Worm (Caenorhabditis elegans) whole organism, L2 larva: ENCODE data around the gene C06B8.2.

Experiments used
- C34F6.9 ChIP-seq: fragments of 150-350 bp; optimal IDR thresholded peaks from 2 replicates; lab custom pipeline; 2014; ENCODE audit warnings: missing biosample characterization, missing genetic modification characterization
- F13H6.1 ChIP-seq: sonication (generic microtip); optimal IDR thresholded peaks from 2 replicates; lab custom pipeline; 2016; ENCODE audit warnings: missing genetic modification characterization, missing compliant biosample characterization
- R02D3.7 ChIP-seq: fragments of 150-350 bp; optimal IDR thresholded peaks from 2 replicates; lab custom pipeline; 2014; ENCODE audit warnings: missing biosample characterization, missing genetic modification characterization
- Y55F3AM.14 ChIP-seq: fragments of 200-800 bp; sonication (Bioruptor generic); optimal IDR thresholded peaks from 2 replicates; lab custom pipeline; 2018; ENCODE audit warnings: mild to moderate bottlenecking, missing genetic modification characterization, missing compliant biosample characterization
- ZK546.5 ChIP-seq: sonication (generic microtip); optimal IDR thresholded peaks from 2 replicates; lab custom pipeline; 2017; ENCODE audit warnings: missing biosample characterization, missing genetic modification characterization
- alr-1 ChIP-seq: fragments of 150-350 bp; optimal IDR thresholded peaks from 2 replicates; lab custom pipeline; 2014; ENCODE audit warnings: missing biosample characterization, missing genetic modification characterization
- aly-2 ChIP-seq: fragments of 150-350 bp; optimal IDR thresholded peaks from 2 replicates; lab custom pipeline; 2014; ENCODE audit warnings: missing biosample characterization, missing genetic modification characterization
- ceh-16 ChIP-seq: fragments of 150-350 bp; optimal IDR thresholded peaks from 2 replicates; lab custom pipeline; 2014; ENCODE audit warnings: missing biosample characterization, missing genetic modification characterization
- ceh-82 ChIP-seq: fragments of 150-350 bp; optimal IDR thresholded peaks from 2 replicates; lab custom pipeline; 2014; ENCODE audit warnings: missing biosample characterization, missing genetic modification characterization
- crh-2 ChIP-seq: sonication (generic microtip); optimal IDR thresholded peaks from 2 replicates; lab custom pipeline; 2017; ENCODE audit warnings: missing biosample characterization, missing genetic modification characterization
- dmd-4 ChIP-seq: sonication (generic microtip); optimal IDR thresholded peaks from 2 replicates; lab custom pipeline; 2017; ENCODE audit warnings: missing biosample characterization, missing genetic modification characterization
- egl-27 ChIP-seq: sonication (generic microtip); optimal IDR thresholded peaks from 3 replicates; lab custom pipeline; 2017; ENCODE audit warnings: missing biosample characterization, missing genetic modification reagents, missing genetic modification characterization
- elt-1 ChIP-seq: fragments of 150-350 bp; optimal IDR thresholded peaks from 2 replicates; lab custom pipeline; 2014; ENCODE audit warnings: missing biosample characterization, missing genetic modification characterization
- elt-3 ChIP-seq: sonication (generic microtip); optimal IDR thresholded peaks from 2 replicates; lab custom pipeline; 2017; ENCODE audit warnings: missing biosample characterization, missing genetic modification characterization
- fos-1 ChIP-seq: fragments of 150-350 bp; optimal IDR thresholded peaks from 2 replicates; lab custom pipeline; 2014; ENCODE audit warnings: missing biosample characterization, missing genetic modification characterization
- gmeb-1 ChIP-seq: fragments of 150-350 bp; optimal IDR thresholded peaks from 2 replicates; lab custom pipeline; 2014; ENCODE audit warnings: missing biosample characterization, missing genetic modification characterization
- lin-11 ChIP-seq: fragments of 150-350 bp; sonication (generic microtip); optimal IDR thresholded peaks from 2 replicates; lab custom pipeline; 2014; ENCODE audit warnings: missing biosample characterization, missing genetic modification characterization, inconsistent platforms, mixed read lengths
- lin-13 ChIP-seq: fragments of 150-350 bp; optimal IDR thresholded peaks from 2 replicates; lab custom pipeline; 2014; ENCODE audit warnings: missing biosample characterization, missing genetic modification reagents, missing genetic modification characterization
- lsy-2 ChIP-seq, 2 experiments: fragments of 150-350 bp in 1 of 2; sonication (generic microtip) in 1 of 2; optimal IDR thresholded peaks; 2 replicates each; lab custom pipeline; 2014 to 2017; ENCODE audit warnings: missing biosample characterization in 2 of 2, missing genetic modification characterization in 2 of 2
- mbf-1 ChIP-seq: sonication (generic microtip); optimal IDR thresholded peaks from 2 replicates; lab custom pipeline; 2017; ENCODE audit warnings: missing biosample characterization, missing genetic modification characterization
- nhr-10 ChIP-seq: sonication (generic microtip); optimal IDR thresholded peaks from 2 replicates; lab custom pipeline; 2017; ENCODE audit warnings: missing biosample characterization, missing genetic modification characterization
- nhr-11 ChIP-seq: fragments of 150-350 bp; optimal IDR thresholded peaks from 2 replicates; lab custom pipeline; 2014; ENCODE audit warnings: missing biosample characterization, missing genetic modification characterization
- nhr-12 ChIP-seq: fragments of 150-350 bp; optimal IDR thresholded peaks from 2 replicates; lab custom pipeline; 2014; ENCODE audit warnings: missing biosample characterization, missing genetic modification characterization
- nhr-129 ChIP-seq: fragments of 150-350 bp; optimal IDR thresholded peaks from 2 replicates; lab custom pipeline; 2014; ENCODE audit warnings: missing biosample characterization, missing genetic modification characterization
- nhr-21 ChIP-seq: fragments of 150-350 bp; optimal IDR thresholded peaks from 2 replicates; lab custom pipeline; 2014; ENCODE audit warnings: missing biosample characterization, missing genetic modification characterization
- nhr-23 ChIP-seq: fragments of 150-350 bp; optimal IDR thresholded peaks from 2 replicates; lab custom pipeline; 2014; ENCODE audit warnings: missing biosample characterization, missing genetic modification reagents, missing genetic modification characterization
- nhr-237 ChIP-seq: fragments of 150-350 bp; optimal IDR thresholded peaks from 2 replicates; lab custom pipeline; 2014; ENCODE audit warnings: missing biosample characterization, missing genetic modification characterization
- peb-1 ChIP-seq: fragments of 150-350 bp; optimal IDR thresholded peaks from 2 replicates; lab custom pipeline; 2014; ENCODE audit warnings: missing biosample characterization, missing genetic modification characterization
- sem-4 ChIP-seq: fragments of 150-350 bp; optimal IDR thresholded peaks from 2 replicates; lab custom pipeline; 2014; ENCODE audit warnings: missing biosample characterization, missing genetic modification reagents, missing genetic modification characterization
- skn-1 ChIP-seq: sonication (generic microtip); optimal IDR thresholded peaks from 2 replicates; lab custom pipeline; 2017; ENCODE audit warnings: missing biosample characterization, missing genetic modification characterization
- sma-3 ChIP-seq: sonication (generic microtip); optimal IDR thresholded peaks from 2 replicates; lab custom pipeline; 2016; ENCODE audit warnings: missing genetic modification reagents, missing genetic modification characterization, missing compliant biosample characterization
- sma-9 ChIP-seq, 2 experiments: fragments of 150-350 bp in 1 of 2; sonication (generic microtip) in 1 of 2; optimal IDR thresholded peaks; 2 replicates each; lab custom pipeline; 2014 to 2016; ENCODE audit warnings: missing genetic modification characterization in 2 of 2, mild to moderate bottlenecking in 1 of 2, missing biosample characterization in 1 of 2, missing compliant biosample characterization in 1 of 2, missing genetic modification reagents in 1 of 2, moderate library complexity in 1 of 2
- snpc-4 ChIP-seq: fragments of 150-350 bp; optimal IDR thresholded peaks from 2 replicates; lab custom pipeline; 2014; ENCODE audit warnings: missing biosample characterization, missing genetic modification characterization
- unc-39 ChIP-seq: fragments of 150-350 bp; optimal IDR thresholded peaks from 2 replicates; lab custom pipeline; 2014; ENCODE audit warnings: missing biosample characterization, missing genetic modification characterization
- unc-55 ChIP-seq: fragments of 150-350 bp; sonication (generic microtip); optimal IDR thresholded peaks from 3 replicates; lab custom pipeline; 2014; ENCODE audit warnings: missing biosample characterization, missing genetic modification reagents, missing genetic modification characterization
- zag-1 ChIP-seq: fragments of 150-350 bp; optimal IDR thresholded peaks from 2 replicates; lab custom pipeline; 2014; ENCODE audit warnings: missing biosample characterization, missing genetic modification characterization
- ztf-1 ChIP-seq: fragments of 200-800 bp; sonication (Bioruptor generic); conservative IDR thresholded peaks from 2 replicates; pipeline ENCODE4 v1.3.6; 2022; ENCODE audit warnings: missing genetic modification characterization, missing compliant biosample characterization
- ztf-11 ChIP-seq: sonication (generic microtip); optimal IDR thresholded peaks from 2 replicates; lab custom pipeline; 2017; ENCODE audit warnings: missing biosample characterization, missing genetic modification characterization

C06B8.2 gene

DNA sequence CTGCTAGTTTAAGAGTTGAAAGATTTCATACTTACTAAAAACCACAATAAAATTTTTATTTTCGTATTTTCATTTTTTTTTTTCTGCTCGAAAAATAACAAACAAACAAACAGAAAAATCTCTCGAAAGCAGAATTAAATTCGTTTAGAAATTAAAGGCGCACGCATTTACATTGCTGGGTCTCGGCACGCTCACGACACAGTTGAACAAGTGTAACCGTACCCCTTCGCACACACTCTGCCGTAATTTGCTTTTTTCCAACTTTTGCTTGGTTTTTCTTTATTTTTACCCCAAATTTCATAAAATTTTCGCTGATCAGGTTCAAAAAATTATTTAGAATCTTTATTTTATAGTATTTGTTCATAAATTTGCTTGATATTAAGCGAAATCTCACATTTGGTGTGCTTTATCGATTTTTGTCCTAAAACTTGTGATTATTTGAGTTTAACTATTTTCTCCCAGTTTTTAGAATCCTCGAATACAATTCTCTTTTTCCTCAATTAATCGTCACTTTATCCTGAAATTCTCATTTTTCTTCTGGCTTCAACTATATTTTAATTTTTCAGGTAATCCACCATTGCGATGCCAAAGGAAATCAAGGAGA is 33.2 kb upstream of the C06B8.2 start, which contains the start of gene rpl-38 (continued):
- TF ChIP-seq ceh-16 (peak; percentile 18), nhr-237 (tag; lab: Kevin White, UChicago) (no peak), lin-13 (GFP tag; lab: Kevin White, UChicago) (no peak), mbf-1 (tag; lab: Kevin White, UChicago) (no peak), ztf-11 (tag; lab: Kevin White, UChicago) (no peak), lsy-2 (tag; optimal IDR thresholded peaks at IDR 0.05; lab: Kevin White, UChicago) (peak; percentile 98 to 99), dmd-4 (no peak), crh-2 (tag; lab: Kevin White, UChicago) (peak; percentile 86)
- TF ChIP-seq, all 48 proteins: peak for 24

DNA sequence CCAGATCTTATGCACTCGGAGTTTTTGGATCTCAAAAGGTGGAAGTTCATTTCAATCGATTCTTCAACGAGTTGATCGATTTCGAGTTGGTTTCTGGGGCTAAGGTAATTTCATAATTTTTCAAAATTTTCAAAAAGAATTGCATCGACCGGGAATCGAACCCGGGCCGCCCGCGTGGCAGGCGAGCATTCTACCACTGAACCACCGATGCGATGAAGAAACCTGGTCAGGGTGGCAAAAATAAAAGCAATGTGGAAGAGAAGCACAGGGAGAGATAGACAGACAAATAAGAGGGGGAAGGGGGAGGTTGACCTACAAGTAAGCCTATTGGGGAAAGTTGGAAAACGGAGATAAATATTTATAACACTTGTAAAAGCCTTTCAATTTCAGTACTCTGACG is 26.5 kb upstream of the C06B8.2 start:
- TF ChIP-seq gmeb-1 (no peak), crh-2 (tag; lab: Kevin White, UChicago) (peak; percentile 84), nhr-12 (no peak), sma-3 (GFP tag; lab: Kevin White, UChicago) (peak; percentile 48), snpc-4 (peak; percentile 17), ztf-1 (GFP tag; lab: Robert Waterston, UW) (no peak), ZK546.5 (tag; lab: Kevin White, UChicago) (no peak), ceh-82 (tag; lab: Kevin White, UChicago) (no peak), elt-3 (tag; lab: Kevin White, UChicago) (no peak), lsy-2 (tag; optimal IDR thresholded peaks at IDR 0.05; lab: Kevin White, UChicago) (peak in 1 of 2 experiments; percentile 28), fos-1 (peak; percentile 54), skn-1 (tag; lab: Kevin White, UChicago) (no peak), nhr-129 (peak; percentile 43), R02D3.7 (tag; lab: Kevin White, UChicago) (no peak), egl-27 (tag; lab: Kevin White, UChicago) (peak; percentile 4), sma-9 (GFP tag; optimal IDR thresholded peaks at IDR 0.05; lab: Kevin White, UChicago) (peak; percentile 22), sma-9 (tag; optimal IDR thresholded peaks at IDR 0.05; lab: Kevin White, UChicago) (no peak), lin-11 (tag; lab: Kevin White, UChicago) (peak; percentile 42), F13H6.1 (tag; lab: Kevin White, UChicago) (peak; percentile 12)

DNA sequence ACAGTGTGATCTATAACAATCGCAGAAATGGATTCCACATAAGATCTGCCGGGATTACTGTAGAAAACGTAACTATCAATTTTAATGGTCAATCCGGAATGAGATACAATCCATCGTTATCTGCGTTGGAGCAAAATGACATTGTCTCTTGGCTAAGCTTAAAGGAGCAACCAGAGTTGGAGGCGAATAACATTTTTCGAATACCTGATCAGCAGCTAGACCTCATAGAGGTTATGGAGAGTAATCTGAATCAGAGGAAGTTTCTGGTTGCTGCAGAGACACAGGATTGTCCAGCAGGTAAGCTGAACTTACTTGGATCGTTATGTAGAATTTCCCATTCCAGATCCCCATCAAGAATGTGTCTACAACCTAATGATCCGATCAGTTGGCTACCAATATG is 25.1 kb upstream of the C06B8.2 start:
- no peak for TF ChIP-seq peb-1
- no peak for TF ChIP-seq nhr-10
- no peak for TF ChIP-seq lin-13 (GFP tag; lab: Kevin White, UChicago)
- no peak for TF ChIP-seq alr-1
- TF ChIP-seq nhr-129: no peak
- TF ChIP-seq nhr-11: no peak
- no peak for TF ChIP-seq nhr-23 (tag; lab: Kevin White, UChicago)
- no peak for TF ChIP-seq mbf-1 (tag; lab: Kevin White, UChicago)
- TF ChIP-seq crh-2 (tag; lab: Kevin White, UChicago): no peak
- no peak for TF ChIP-seq nhr-21

DNA sequence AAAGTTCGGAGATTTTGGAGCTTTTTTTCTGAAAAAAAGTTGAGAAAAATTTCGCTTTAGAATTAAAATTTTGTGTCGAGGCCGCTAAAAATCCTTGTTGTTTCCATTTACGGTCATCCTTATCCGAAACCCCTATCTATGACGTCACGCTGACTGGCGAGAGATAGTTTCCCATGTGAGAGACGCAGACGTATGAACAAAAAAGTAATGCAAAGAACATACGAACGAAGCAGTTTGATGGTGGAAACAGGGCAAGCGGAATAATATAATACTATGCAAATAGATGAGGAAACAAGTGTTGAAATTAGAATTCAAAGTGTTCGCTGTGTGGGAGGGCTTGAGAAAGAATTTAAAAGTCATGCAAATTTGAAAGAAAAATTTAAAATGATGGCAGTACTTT is 20.6 kb upstream of the C06B8.2 start:
- TF ChIP-seq nhr-21 (no peak), nhr-11 (no peak), Y55F3AM.14 (GFP tag; lab: Kevin White, UChicago) (no peak), gmeb-1 (no peak), sem-4 (tag; lab: Kevin White, UChicago) (no peak), sma-9 (GFP tag; optimal IDR thresholded peaks at IDR 0.05; lab: Kevin White, UChicago) (peak; percentile 41), sma-9 (tag; optimal IDR thresholded peaks at IDR 0.05; lab: Kevin White, UChicago) (no peak), elt-1 (no peak), fos-1 (peak; percentile 36), sma-3 (GFP tag; lab: Kevin White, UChicago) (no peak)

DNA sequence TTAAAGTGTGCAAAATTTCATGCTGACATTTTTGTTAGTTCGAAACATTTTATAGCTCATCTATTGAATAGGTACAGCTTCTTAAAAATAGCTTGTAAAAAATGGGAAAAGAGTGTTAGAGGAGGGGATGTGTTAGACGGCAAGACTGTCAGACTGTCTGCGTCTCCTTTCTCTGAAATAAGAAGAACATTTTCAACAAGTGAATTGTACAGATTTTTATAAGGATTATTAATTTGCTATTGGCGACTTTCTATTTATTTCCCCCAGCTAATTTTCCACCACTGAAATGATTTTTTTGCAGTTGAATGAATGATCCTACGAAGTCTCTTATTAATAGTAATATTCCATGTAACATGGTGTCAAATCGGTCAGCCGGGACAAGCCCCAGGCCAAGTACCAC is 19.9 kb upstream of the C06B8.2 start, which contains the start of gene C06B8.7:
TSS of gene C06B8.7 (plus strand) at position 301 of the 400 bp plus-strand sequence.
- no peak for TF ChIP-seq unc-55 (GFP tag; lab: Kevin White, UChicago)
- no peak for TF ChIP-seq nhr-129
- no peak for TF ChIP-seq nhr-21
- TF ChIP-seq aly-2 (tag; lab: Kevin White, UChicago): no peak
- TF ChIP-seq ztf-1 (GFP tag; lab: Robert Waterston, UW): no peak
- TF ChIP-seq C34F6.9 (tag; lab: Kevin White, UChicago): no peak
- TF ChIP-seq unc-39: no peak
- TF ChIP-seq zag-1 (tag; lab: Kevin White, UChicago): no peak
- TF ChIP-seq, all 48 proteins: peak for 0
